Fruit fly (Drosophila melanogaster) whole organism, embryonic: Measurements from ENCODE around the gene CG17562.
A peak's percentile ranks its signal among the peaks of the same experiment; 100 is the strongest.

Source experiments
- C15 ChIP-seq: fragments of 200-800 bp; sonication (Bioruptor generic); IDR thresholded peaks from 3 replicates; pipeline ENCODE4 v1.3.6; 2022; ENCODE audit warnings: missing biosample characterization, missing genetic modification characterization
- CG2199 ChIP-seq: fragments of 200-800 bp; sonication (Bioruptor generic); IDR thresholded peaks from 3 replicates; pipeline ENCODE4 v1.3.6; 2022; ENCODE audit warnings: missing biosample characterization, missing genetic modification characterization
- CG4854 ChIP-seq: fragments of 200-800 bp; sonication (Bioruptor generic); optimal IDR thresholded peaks from 2 replicates; lab custom pipeline; 2016; ENCODE audit warnings: missing biosample characterization, missing genetic modification characterization, inconsistent platforms
- CG5180 ChIP-seq: fragments of 200-800 bp; sonication (Bioruptor generic); optimal IDR thresholded peaks from 3 replicates; lab custom pipeline; 2017; ENCODE audit warnings: missing biosample characterization, missing genetic modification characterization, mild to moderate bottlenecking, moderate library complexity, missing genetic modification reagents
- CkIIα-i1 ChIP-seq: fragments of 200-800 bp; sonication (Bioruptor generic); IDR thresholded peaks from 2 replicates; pipeline ENCODE4 v1.3.6; 2022; ENCODE audit warnings: missing biosample characterization, missing genetic modification characterization
- Opbp ChIP-seq: fragments of 200-800 bp; sonication (Bioruptor generic); IDR thresholded peaks from 3 replicates; pipeline ENCODE4 v1.3.6; 2022; ENCODE audit warnings: missing biosample characterization, missing genetic modification characterization; ENCODE audit not compliant: partially characterized antibody
- YL-1 ChIP-seq: fragments of 200-800 bp; sonication (Bioruptor generic); optimal IDR thresholded peaks from 3 replicates; lab custom pipeline; 2017; ENCODE audit warnings: missing biosample characterization, mild to moderate bottlenecking, missing genetic modification characterization
- aop ChIP-seq: fragments of 200-800 bp; sonication (Bioruptor generic); IDR thresholded peaks from 2 replicates; pipeline ENCODE4 v1.3.6; 2022; ENCODE audit warnings: missing biosample characterization, missing genetic modification characterization
- ase ChIP-seq: fragments of 200-800 bp; sonication (Bioruptor generic); IDR thresholded peaks from 3 replicates; pipeline ENCODE4 v1.3.6; 2022; ENCODE audit warnings: missing biosample characterization, missing genetic modification characterization
- br ChIP-seq: fragments of >200 bp; optimal IDR thresholded peaks from 2 replicates; lab custom pipeline; 2017
- hb ChIP-seq: fragments of 200-800 bp; sonication (Bioruptor generic); IDR thresholded peaks from 3 replicates; pipeline ENCODE4 v1.3.6; 2022; ENCODE audit warnings: missing biosample characterization, missing genetic modification characterization; ENCODE audit not compliant: partially characterized antibody
- stwl ChIP-seq: fragments of 200-800 bp; sonication (Bioruptor generic); optimal IDR thresholded peaks from 3 replicates; lab custom pipeline; 2018; ENCODE audit warnings: missing biosample characterization, mild to moderate bottlenecking, missing genetic modification characterization, moderate library complexity
- wdn ChIP-seq: fragments of 200-800 bp; sonication (Bioruptor generic); IDR thresholded peaks from 2 replicates; pipeline ENCODE4 v1.3.6; 2022; ENCODE audit warnings: missing biosample characterization, missing genetic modification characterization

- TF ChIP-seq hb: peak; percentile 65
- no peak for TF ChIP-seq CG2199 (GFP tag; lab: Robert Waterston, UW)
- TF ChIP-seq stwl: peak; percentile 67
- no peak for TF ChIP-seq CG5180
- TF ChIP-seq wdn (GFP tag; lab: Robert Waterston, UW): no peak
- TF ChIP-seq C15 (GFP tag; lab: Robert Waterston, UW): no peak
- no peak for TF ChIP-seq br (lab: Kevin White, UChicago)
- TF ChIP-seq CG4854 (GFP tag; lab: Kevin White, UChicago): no peak
- TF ChIP-seq YL-1 (GFP tag; lab: Kevin White, UChicago): peak; percentile 63
- peak; percentile 87 for TF ChIP-seq Opbp (GFP tag; lab: Robert Waterston, UW)
- no peak for TF ChIP-seq ase (GFP tag; lab: Robert Waterston, UW)
- TF ChIP-seq CkIIα-i1 (GFP tag; lab: Robert Waterston, UW): no peak
- TF ChIP-seq aop (GFP tag; lab: Robert Waterston, UW): no peak
Observed at dm6 chr3R:16614241-16614640, 868 bp upstream of the CG17562 start, which contains the start of gene CG10340.
